Worm (Caenorhabditis elegans) whole organism, L4 larva: ENCODE data around the gene srsx-2.

ENCODE experiments used
- T20F7.1 ChIP-seq: fragments of 200-800 bp; sonication (Bioruptor generic); optimal IDR thresholded peaks from 2 replicates; lab custom pipeline; 2018; ENCODE audit warnings: mild to moderate bottlenecking, missing genetic modification characterization, missing compliant biosample characterization
- hlh-11 ChIP-seq: fragments of 200-800 bp; sonication (Bioruptor generic); optimal IDR thresholded peaks from 2 replicates; lab custom pipeline; 2018; ENCODE audit warnings: mild to moderate bottlenecking, missing genetic modification characterization, missing compliant biosample characterization
- nhr-10 ChIP-seq: fragments of 150-350 bp; optimal IDR thresholded peaks from 2 replicates; lab custom pipeline; 2014; ENCODE audit warnings: missing biosample characterization, missing genetic modification characterization
- pqm-1 ChIP-seq: sonication (generic microtip); optimal IDR thresholded peaks from 2 replicates; lab custom pipeline; 2017; ENCODE audit warnings: missing biosample characterization, missing genetic modification characterization

DNA sequence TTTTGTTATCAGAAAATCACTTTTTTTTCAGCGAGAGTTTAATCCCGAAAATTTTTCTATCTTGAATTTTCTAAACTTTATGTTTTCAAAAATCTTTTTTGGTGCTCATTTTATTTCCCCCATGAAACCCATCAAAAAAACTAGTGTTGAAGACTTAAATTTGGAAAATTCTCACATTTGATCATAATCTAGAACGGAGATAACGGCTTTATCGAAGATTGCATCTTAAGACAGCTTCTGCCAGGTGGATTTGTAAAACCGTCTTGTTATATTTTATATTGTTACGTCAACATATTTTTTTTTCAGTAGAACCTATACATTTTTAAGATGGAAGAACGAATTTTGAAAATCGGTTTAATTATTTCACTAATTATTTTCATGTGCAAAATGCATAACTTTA lies 23.3 kb downstream of the srsx-2 start, which contains the start of gene T27C5.12:
- no peak for TF ChIP-seq T20F7.1 (GFP tag; lab: Kevin White, UChicago)
- no peak for TF ChIP-seq nhr-10 (tag; lab: Kevin White, UChicago)
- no peak for TF ChIP-seq hlh-11 (tag; lab: Kevin White, UChicago)
- no peak for TF ChIP-seq pqm-1 (tag; lab: Kevin White, UChicago)
